Worm (Caenorhabditis elegans) whole organism, young adult: ENCODE measurements around the gene F38A5.6.

Experiments used
- B0261.1 ChIP-seq: sonication (generic microtip); optimal IDR thresholded peaks from 2 replicates; lab custom pipeline; 2016; ENCODE audit warnings: mild to moderate bottlenecking, missing genetic modification characterization, moderate library complexity, missing compliant biosample characterization
- F22D6.2 ChIP-seq: sonication (generic microtip); optimal IDR thresholded peaks from 2 replicates; lab custom pipeline; 2016; ENCODE audit warnings: mild to moderate bottlenecking, missing genetic modification characterization, missing compliant biosample characterization
- Y79H2A.3 ChIP-seq: fragments of 200-800 bp; sonication (Bioruptor generic); conservative IDR thresholded peaks from 2 replicates; pipeline ENCODE4 v1.3.6; 2022; ENCODE audit warnings: missing genetic modification reagents, missing genetic modification characterization, missing compliant biosample characterization
- akir-1 ChIP-seq: fragments of 200-800 bp; sonication (Bioruptor generic); optimal IDR thresholded peaks from 2 replicates; lab custom pipeline; 2018; ENCODE audit warnings: mild to moderate bottlenecking, missing genetic modification characterization, moderate library complexity, missing compliant biosample characterization
- bed-1 ChIP-seq: fragments of 200-800 bp; sonication (Bioruptor generic); IDR thresholded peaks from 2 replicates; pipeline ENCODE4 v1.3.6; 2022; ENCODE audit warnings: missing genetic modification reagents, missing genetic modification characterization, missing compliant biosample characterization
- ceh-58 ChIP-seq: fragments of 200-800 bp; sonication (Bioruptor generic); IDR thresholded peaks from 2 replicates; pipeline ENCODE4 v1.3.6; 2022; ENCODE audit warnings: missing genetic modification characterization, missing compliant biosample characterization
- fkh-3 ChIP-seq: sonication (generic microtip); optimal IDR thresholded peaks from 2 replicates; lab custom pipeline; 2016; ENCODE audit warnings: mild to moderate bottlenecking, missing genetic modification characterization, missing compliant biosample characterization
- gei-17 ChIP-seq: fragments of 200-800 bp; sonication (Bioruptor generic); optimal IDR thresholded peaks from 2 replicates; lab custom pipeline; 2018; ENCODE audit warnings: mild to moderate bottlenecking, missing genetic modification characterization, missing compliant biosample characterization
- madf-10 ChIP-seq: sonication (generic microtip); optimal IDR thresholded peaks from 2 replicates; lab custom pipeline; 2016; ENCODE audit warnings: mild to moderate bottlenecking, missing genetic modification characterization, missing compliant biosample characterization
- unc-62 ChIP-seq: fragments of 150-350 bp; optimal IDR thresholded peaks from 2 replicates; lab custom pipeline; 2014; ENCODE audit warnings: missing biosample characterization, missing genetic modification reagents, missing genetic modification characterization

- no peak for TF ChIP-seq ceh-58
- no peak for TF ChIP-seq unc-62 (GFP tag; lab: Kevin White, UChicago)
- no peak for TF ChIP-seq fkh-3 (tag; lab: Kevin White, UChicago)
- TF ChIP-seq gei-17 = no peak
- TF ChIP-seq bed-1 (GFP tag; lab: Robert Waterston, UW) = no peak
- TF ChIP-seq F22D6.2 (tag; lab: Kevin White, UChicago) = no peak
- TF ChIP-seq Y79H2A.3 = no peak
- no peak for TF ChIP-seq madf-10 (tag; lab: Kevin White, UChicago)
- TF ChIP-seq akir-1 (GFP tag; lab: Kevin White, UChicago) = no peak
- TF ChIP-seq B0261.1 (tag; lab: Kevin White, UChicago) = no peak
Observed at ce11 chrIV:6622142-6622541, 24.9 kb upstream of the F38A5.6 start.
